Worm (Caenorhabditis elegans): ENCODE results near the gene sre-33.

ce11 chrII:12417996-12418395, 35.1 kb upstream of the sre-33 start:
- no peak for TF ChIP-seq unc-62 (GFP tag; optimal IDR thresholded peaks at IDR 0.05)
- TF ChIP-seq nhr-2 (tag; optimal IDR thresholded peaks at IDR 0.05): no peak
